Worm (Caenorhabditis elegans): ENCODE data around the gene elt-2.

Gene elt-2

ce11 chrX:10444705-10445104 is 36.3 kb upstream of the elt-2 start, which contains the start of gene C39B10.4:
C39B10.4 (plus strand) TSS chrX:10445005.
- TF ChIP-seq syd-9 (tag; optimal IDR thresholded peaks at IDR 0.05), result no peak

- no peak for TF ChIP-seq T23F11.4 (GFP tag; optimal IDR thresholded peaks at IDR 0.05)
- TF ChIP-seq lin-11 (tag; optimal IDR thresholded peaks at IDR 0.05), result no peak
- no peak for TF ChIP-seq mec-3 (tag; optimal IDR thresholded peaks at IDR 0.05; ENCODE audit: borderline replicate concordance)
- no peak for TF ChIP-seq ceh-22 (tag; optimal IDR thresholded peaks at IDR 0.05)
- no peak for TF ChIP-seq ztf-16 (tag; optimal IDR thresholded peaks at IDR 0.05)
- no peak for TF ChIP-seq odd-2 (tag; optimal IDR thresholded peaks at IDR 0.05)
- no peak for TF ChIP-seq tbx-7 (tag; optimal IDR thresholded peaks at IDR 0.05)
- TF ChIP-seq dmd-4 (tag; optimal IDR thresholded peaks at IDR 0.05; ENCODE audit: borderline replicate concordance), result no peak
- no peak for TF ChIP-seq ceh-2 (tag; optimal IDR thresholded peaks at IDR 0.05)
Measured at ce11 chrX:10446982-10447381, 34.1 kb upstream of the elt-2 start, which contains the start of gene C39B10.5. C39B10.5 (plus strand) TSS chrX:10447343.

- TF ChIP-seq ceh-31 (tag; optimal IDR thresholded peaks at IDR 0.05), result no peak
- no peak for TF ChIP-seq hlh-6 (tag; optimal IDR thresholded peaks at IDR 0.05)
- no peak for TF ChIP-seq K02D7.2 (tag; optimal IDR thresholded peaks at IDR 0.05)
Measured at ce11 chrX:10453960-10454359, 27.1 kb upstream of the elt-2 start, which contains the start of gene lgc-41. lgc-41 (plus strand) TSS chrX:10454260.

ce11 chrX:10462391-10462790 is 18.6 kb upstream of the elt-2 start:
- no peak for TF ChIP-seq zip-5 (tag; optimal IDR thresholded peaks at IDR 0.05)
- no peak for TF ChIP-seq ets-4 (tag; optimal IDR thresholded peaks at IDR 0.05)
- no peak for TF ChIP-seq ceh-31 (tag; optimal IDR thresholded peaks at IDR 0.05)

- no peak for TF ChIP-seq pqm-1 (tag; optimal IDR thresholded peaks at IDR 0.05)
- no peak for TF ChIP-seq ceh-45 (GFP tag; IDR thresholded peaks at IDR 0.05)
- TF ChIP-seq ceh-24 (tag; optimal IDR thresholded peaks at IDR 0.05), result no peak
Measured at ce11 chrX:10463542-10463941, 17.5 kb upstream of the elt-2 start, which contains the start of gene C39B10.1. C39B10.1 (minus strand) TSS chrX:10463642.

- no peak for TF ChIP-seq C08G9.2 (tag; optimal IDR thresholded peaks at IDR 0.05)
- TF ChIP-seq ceh-9 (tag; optimal IDR thresholded peaks at IDR 0.05), result no peak
- TF ChIP-seq ets-4 (tag; optimal IDR thresholded peaks at IDR 0.05), result no peak
- TF ChIP-seq nfya-1 (tag; optimal IDR thresholded peaks at IDR 0.05), result no peak
- TF ChIP-seq sox-2 (GFP tag; IDR thresholded peaks at IDR 0.05), result no peak
- no peak for TF ChIP-seq nhr-11 (tag; optimal IDR thresholded peaks at IDR 0.05)
- TF ChIP-seq rnt-1 (tag; optimal IDR thresholded peaks at IDR 0.05), result no peak
- TF ChIP-seq ahr-1 (tag; optimal IDR thresholded peaks at IDR 0.05), result no peak
- TF ChIP-seq hlh-8 (tag; optimal IDR thresholded peaks at IDR 0.05), result no peak
- no peak for TF ChIP-seq pros-1 (tag; optimal IDR thresholded peaks at IDR 0.05)
- no peak for TF ChIP-seq npax-4 (tag; optimal IDR thresholded peaks at IDR 0.05)
- TF ChIP-seq T23F11.4 (GFP tag; optimal IDR thresholded peaks at IDR 0.05), result no peak
- TF ChIP-seq ama-1 (optimal IDR thresholded peaks at IDR 0.05), result no peak
- TF ChIP-seq hlh-6 (tag; optimal IDR thresholded peaks at IDR 0.05), result no peak
Measured at ce11 chrX:10474998-10475577, 6.0 kb upstream of the elt-2 start, which contains the start of gene elt-4. elt-4 (plus strand) TSS chrX:10475527.

ce11 chrX:10476573-10476972 is 4.5 kb upstream of the elt-2 start, which contains the start of gene C39B10.7:
C39B10.7 (plus strand) TSS chrX:10476873.
- TF ChIP-seq dve-1 (tag; optimal IDR thresholded peaks at IDR 0.05), result no peak
- no peak for TF ChIP-seq elt-4 (tag; optimal IDR thresholded peaks at IDR 0.05)
- TF ChIP-seq lim-6 (tag; optimal IDR thresholded peaks at IDR 0.05), result no peak
- no peak for TF ChIP-seq fax-1 (tag; optimal IDR thresholded peaks at IDR 0.05)
- TF ChIP-seq unc-3 (GFP tag; conservative IDR thresholded peaks at IDR 0.05), result no peak
- no peak for TF ChIP-seq unc-3 (tag; optimal IDR thresholded peaks at IDR 0.05)

Measured in whole organism, late embryonic.